Worm (Caenorhabditis elegans) whole organism, L2 larva: ENCODE measurements around the gene cnc-2.

Experiments used
- C34F6.9 ChIP-seq: fragments of 150-350 bp; optimal IDR thresholded peaks from 2 replicates; lab custom pipeline; 2014; ENCODE audit warnings: missing biosample characterization, missing genetic modification characterization
- F13H6.1 ChIP-seq: sonication (generic microtip); optimal IDR thresholded peaks from 2 replicates; lab custom pipeline; 2016; ENCODE audit warnings: missing genetic modification characterization, missing compliant biosample characterization
- R02D3.7 ChIP-seq: fragments of 150-350 bp; optimal IDR thresholded peaks from 2 replicates; lab custom pipeline; 2014; ENCODE audit warnings: missing biosample characterization, missing genetic modification characterization
- Y55F3AM.14 ChIP-seq: fragments of 200-800 bp; sonication (Bioruptor generic); optimal IDR thresholded peaks from 2 replicates; lab custom pipeline; 2018; ENCODE audit warnings: mild to moderate bottlenecking, missing genetic modification characterization, missing compliant biosample characterization
- ZK546.5 ChIP-seq: sonication (generic microtip); optimal IDR thresholded peaks from 2 replicates; lab custom pipeline; 2017; ENCODE audit warnings: missing biosample characterization, missing genetic modification characterization
- alr-1 ChIP-seq: fragments of 150-350 bp; optimal IDR thresholded peaks from 2 replicates; lab custom pipeline; 2014; ENCODE audit warnings: missing biosample characterization, missing genetic modification characterization
- aly-2 ChIP-seq: fragments of 150-350 bp; optimal IDR thresholded peaks from 2 replicates; lab custom pipeline; 2014; ENCODE audit warnings: missing biosample characterization, missing genetic modification characterization
- ama-1 ChIP-seq: fragments of 150-350 bp; optimal IDR thresholded peaks from 2 replicates; lab custom pipeline; 2018; ENCODE audit warnings: inconsistent platforms
- blmp-1 ChIP-seq: sonication (generic microtip); optimal IDR thresholded peaks from 2 replicates; lab custom pipeline; 2017; ENCODE audit warnings: missing genetic modification characterization, mild to moderate bottlenecking, missing compliant biosample characterization, antibody characterized with exemption, moderate library complexity; ENCODE audit not compliant: insufficient read depth
- ceh-16 ChIP-seq: fragments of 150-350 bp; optimal IDR thresholded peaks from 2 replicates; lab custom pipeline; 2014; ENCODE audit warnings: missing biosample characterization, missing genetic modification characterization
- ceh-82 ChIP-seq: fragments of 150-350 bp; optimal IDR thresholded peaks from 2 replicates; lab custom pipeline; 2014; ENCODE audit warnings: missing biosample characterization, missing genetic modification characterization
- crh-2 ChIP-seq: sonication (generic microtip); optimal IDR thresholded peaks from 2 replicates; lab custom pipeline; 2017; ENCODE audit warnings: missing biosample characterization, missing genetic modification characterization
- dmd-4 ChIP-seq: sonication (generic microtip); optimal IDR thresholded peaks from 2 replicates; lab custom pipeline; 2017; ENCODE audit warnings: missing biosample characterization, missing genetic modification characterization
- elt-1 ChIP-seq: fragments of 150-350 bp; optimal IDR thresholded peaks from 2 replicates; lab custom pipeline; 2014; ENCODE audit warnings: missing biosample characterization, missing genetic modification characterization
- fos-1 ChIP-seq: fragments of 150-350 bp; optimal IDR thresholded peaks from 2 replicates; lab custom pipeline; 2014; ENCODE audit warnings: missing biosample characterization, missing genetic modification characterization
- lin-13 ChIP-seq: fragments of 150-350 bp; optimal IDR thresholded peaks from 2 replicates; lab custom pipeline; 2014; ENCODE audit warnings: missing biosample characterization, missing genetic modification reagents, missing genetic modification characterization
- lin-39 ChIP-seq: fragments of 150-350 bp; optimal IDR thresholded peaks from 2 replicates; lab custom pipeline; 2014; ENCODE audit warnings: missing biosample characterization, missing genetic modification reagents, missing genetic modification characterization
- lsy-2 ChIP-seq, 2 experiments: fragments of 150-350 bp in 1 of 2; sonication (generic microtip) in 1 of 2; optimal IDR thresholded peaks; 2 replicates each; lab custom pipeline; 2014 to 2017; ENCODE audit warnings: missing biosample characterization in 2 of 2, missing genetic modification characterization in 2 of 2
- mbf-1 ChIP-seq: sonication (generic microtip); optimal IDR thresholded peaks from 2 replicates; lab custom pipeline; 2017; ENCODE audit warnings: missing biosample characterization, missing genetic modification characterization
- mdl-1 ChIP-seq, 2 experiments: fragments of 150-350 bp in 1 of 2; sonication (generic microtip) in 1 of 2; optimal IDR thresholded peaks; 2 replicates each; lab custom pipeline; 2017; ENCODE audit warnings: missing biosample characterization in 2 of 2, missing genetic modification characterization in 2 of 2
- nhr-10 ChIP-seq: sonication (generic microtip); optimal IDR thresholded peaks from 2 replicates; lab custom pipeline; 2017; ENCODE audit warnings: missing biosample characterization, missing genetic modification characterization
- nhr-11 ChIP-seq: fragments of 150-350 bp; optimal IDR thresholded peaks from 2 replicates; lab custom pipeline; 2014; ENCODE audit warnings: missing biosample characterization, missing genetic modification characterization
- nhr-129 ChIP-seq: fragments of 150-350 bp; optimal IDR thresholded peaks from 2 replicates; lab custom pipeline; 2014; ENCODE audit warnings: missing biosample characterization, missing genetic modification characterization
- nhr-21 ChIP-seq: fragments of 150-350 bp; optimal IDR thresholded peaks from 2 replicates; lab custom pipeline; 2014; ENCODE audit warnings: missing biosample characterization, missing genetic modification characterization
- nhr-23 ChIP-seq: fragments of 150-350 bp; optimal IDR thresholded peaks from 2 replicates; lab custom pipeline; 2014; ENCODE audit warnings: missing biosample characterization, missing genetic modification reagents, missing genetic modification characterization
- nhr-25 ChIP-seq: fragments of 150-350 bp; sonication (generic microtip); optimal IDR thresholded peaks from 3 replicates; lab custom pipeline; 2014; ENCODE audit warnings: missing biosample characterization, missing genetic modification characterization
- nhr-77 ChIP-seq: fragments of 150-350 bp; optimal IDR thresholded peaks from 2 replicates; lab custom pipeline; 2014; ENCODE audit warnings: missing biosample characterization, missing genetic modification characterization
- sem-4 ChIP-seq: fragments of 150-350 bp; optimal IDR thresholded peaks from 2 replicates; lab custom pipeline; 2014; ENCODE audit warnings: missing biosample characterization, missing genetic modification reagents, missing genetic modification characterization
- skn-1 ChIP-seq: sonication (generic microtip); optimal IDR thresholded peaks from 2 replicates; lab custom pipeline; 2017; ENCODE audit warnings: missing biosample characterization, missing genetic modification characterization
- sma-3 ChIP-seq: sonication (generic microtip); optimal IDR thresholded peaks from 2 replicates; lab custom pipeline; 2016; ENCODE audit warnings: missing genetic modification reagents, missing genetic modification characterization, missing compliant biosample characterization
- sma-9 ChIP-seq, 2 experiments: fragments of 150-350 bp in 1 of 2; sonication (generic microtip) in 1 of 2; optimal IDR thresholded peaks; 2 replicates each; lab custom pipeline; 2014 to 2016; ENCODE audit warnings: missing genetic modification characterization in 2 of 2, mild to moderate bottlenecking in 1 of 2, missing biosample characterization in 1 of 2, missing compliant biosample characterization in 1 of 2, missing genetic modification reagents in 1 of 2, moderate library complexity in 1 of 2
- snpc-4 ChIP-seq: fragments of 150-350 bp; optimal IDR thresholded peaks from 2 replicates; lab custom pipeline; 2014; ENCODE audit warnings: missing biosample characterization, missing genetic modification characterization
- unc-39 ChIP-seq: fragments of 150-350 bp; optimal IDR thresholded peaks from 2 replicates; lab custom pipeline; 2014; ENCODE audit warnings: missing biosample characterization, missing genetic modification characterization
- unc-55 ChIP-seq: fragments of 150-350 bp; sonication (generic microtip); optimal IDR thresholded peaks from 3 replicates; lab custom pipeline; 2014; ENCODE audit warnings: missing biosample characterization, missing genetic modification reagents, missing genetic modification characterization
- unc-62 ChIP-seq: fragments of 150-350 bp; optimal IDR thresholded peaks from 2 replicates; lab custom pipeline; 2014; ENCODE audit warnings: missing biosample characterization, missing genetic modification reagents, missing genetic modification characterization
- zag-1 ChIP-seq: fragments of 150-350 bp; optimal IDR thresholded peaks from 2 replicates; lab custom pipeline; 2014; ENCODE audit warnings: missing biosample characterization, missing genetic modification characterization
- ztf-4 ChIP-seq: fragments of 150-350 bp; optimal IDR thresholded peaks from 2 replicates; lab custom pipeline; 2014; ENCODE audit warnings: missing biosample characterization, missing genetic modification characterization

cnc-2 gene

DNA sequence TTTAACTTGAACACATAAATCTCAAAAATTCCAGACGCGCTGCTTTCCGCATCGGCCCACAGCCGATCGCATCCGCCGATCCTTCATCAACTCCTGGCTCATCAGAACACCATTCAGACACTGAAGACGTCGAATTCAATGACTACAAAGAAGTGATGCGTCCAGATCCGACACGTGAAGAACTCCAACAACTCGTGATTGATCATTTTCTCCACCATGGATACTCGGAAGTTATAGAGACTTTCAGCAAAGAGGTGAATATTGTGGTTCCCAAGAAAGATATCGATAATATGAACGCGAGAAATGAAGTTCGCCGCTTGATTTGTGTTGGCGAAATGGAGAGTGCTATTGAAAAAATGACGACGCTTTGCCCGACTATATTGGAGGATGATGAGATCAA, 18.9 kb upstream of the cnc-2 start:
- TF ChIP-seq mdl-1 (tag; optimal IDR thresholded peaks at IDR 0.05; lab: Kevin White, UChicago) = no peak
- TF ChIP-seq blmp-1 (tag; lab: Kevin White, UChicago) = no peak
- TF ChIP-seq nhr-129 = no peak
- no peak for TF ChIP-seq ceh-82
- TF ChIP-seq sma-3 = no peak
- TF ChIP-seq sem-4 (tag; lab: Kevin White, UChicago) = no peak
- no peak for TF ChIP-seq unc-39 (tag; lab: Kevin White, UChicago)
- TF ChIP-seq Y55F3AM.14 (GFP tag; lab: Kevin White, UChicago) = no peak
- TF ChIP-seq crh-2 (tag; lab: Kevin White, UChicago) = no peak
- no peak for TF ChIP-seq C34F6.9

DNA sequence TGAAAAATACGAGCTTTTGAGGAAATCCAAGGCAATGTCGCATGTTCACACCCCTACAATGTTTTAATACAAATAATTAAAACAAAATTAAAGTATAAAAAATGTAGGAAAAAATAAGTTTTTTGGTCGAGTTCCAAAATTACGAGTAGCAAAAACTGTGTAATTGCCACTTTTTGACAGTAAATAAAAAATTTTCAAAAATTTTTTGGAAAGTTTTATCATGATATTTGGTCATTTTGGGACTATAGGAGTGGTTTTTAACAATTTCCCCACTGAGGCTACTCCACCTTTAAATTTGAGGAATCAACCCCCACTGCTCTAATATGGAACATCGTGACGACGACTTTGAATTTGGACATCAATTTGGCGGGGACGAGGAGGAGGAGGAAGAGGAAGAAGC, 17.5 kb upstream of the cnc-2 start, which contains the start of gene gid-8:
Gene gid-8 (plus strand): TSS at position 301 of the 400 bp plus-strand sequence.
- TF ChIP-seq nhr-21 (tag; lab: Kevin White, UChicago) (no peak), Y55F3AM.14 (GFP tag; lab: Kevin White, UChicago) (no peak), lin-13 (no peak), C34F6.9 (no peak)

DNA sequence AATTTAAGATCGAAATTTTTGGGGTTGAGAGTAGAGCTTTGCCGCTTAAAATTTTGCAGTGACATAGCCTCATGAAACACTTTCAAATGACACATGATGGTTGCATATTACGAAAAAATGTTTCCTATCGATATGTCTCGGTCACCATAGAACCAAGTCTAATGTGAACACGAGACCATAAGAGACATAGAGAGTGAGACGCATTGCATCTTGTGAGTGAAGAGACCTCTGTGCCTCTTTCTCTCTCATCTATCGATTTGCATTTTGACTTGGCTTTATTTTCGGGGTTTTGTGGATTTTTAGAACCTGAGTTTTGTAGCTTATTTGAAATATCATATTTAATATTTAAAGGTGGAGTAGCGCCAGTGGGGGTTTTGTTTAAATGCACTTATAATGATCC, 17.0 kb upstream of the cnc-2 start:
- no peak for TF ChIP-seq ceh-16
- TF ChIP-seq F13H6.1 (tag; lab: Kevin White, UChicago) = no peak
- no peak for TF ChIP-seq ztf-4 (tag; lab: Kevin White, UChicago)
- no peak for TF ChIP-seq snpc-4 (tag; lab: Kevin White, UChicago)
- TF ChIP-seq zag-1 (tag; lab: Kevin White, UChicago) = no peak
- TF ChIP-seq R02D3.7 = no peak
- no peak for TF ChIP-seq ceh-82
- no peak for TF ChIP-seq lin-39 (tag; lab: Kevin White, UChicago)
- TF ChIP-seq elt-1 (tag; lab: Kevin White, UChicago) = no peak
- peak; percentile 11 for TF ChIP-seq fos-1 (tag; lab: Kevin White, UChicago)
- no peak for TF ChIP-seq nhr-11 (tag; lab: Kevin White, UChicago)
- TF ChIP-seq dmd-4 (tag; lab: Kevin White, UChicago) = no peak
- no peak for TF ChIP-seq unc-62
- peak; percentile 0 for TF ChIP-seq skn-1
- no peak for TF ChIP-seq lin-13
- peak; percentile 42 for TF ChIP-seq unc-55 (GFP tag; lab: Kevin White, UChicago)
- TF ChIP-seq Y55F3AM.14 (GFP tag; lab: Kevin White, UChicago) = no peak
- peak in 1 of 2 experiments; percentile 24 for TF ChIP-seq lsy-2 (tag; optimal IDR thresholded peaks at IDR 0.05; lab: Kevin White, UChicago)
- TF ChIP-seq C34F6.9 = peak; percentile 57
- TF ChIP-seq nhr-77 = no peak
- peak; percentile 75 for TF ChIP-seq nhr-129
- TF ChIP-seq sma-9 (GFP tag; optimal IDR thresholded peaks at IDR 0.05; lab: Kevin White, UChicago) = peak; percentile 31
- no peak for TF ChIP-seq sma-9 (tag; optimal IDR thresholded peaks at IDR 0.05; lab: Kevin White, UChicago)
- TF ChIP-seq ZK546.5 (tag; lab: Kevin White, UChicago) = no peak
- TF ChIP-seq nhr-25 (tag; lab: Kevin White, UChicago) = no peak
- TF ChIP-seq, all 48 proteins: peak for 7

DNA sequence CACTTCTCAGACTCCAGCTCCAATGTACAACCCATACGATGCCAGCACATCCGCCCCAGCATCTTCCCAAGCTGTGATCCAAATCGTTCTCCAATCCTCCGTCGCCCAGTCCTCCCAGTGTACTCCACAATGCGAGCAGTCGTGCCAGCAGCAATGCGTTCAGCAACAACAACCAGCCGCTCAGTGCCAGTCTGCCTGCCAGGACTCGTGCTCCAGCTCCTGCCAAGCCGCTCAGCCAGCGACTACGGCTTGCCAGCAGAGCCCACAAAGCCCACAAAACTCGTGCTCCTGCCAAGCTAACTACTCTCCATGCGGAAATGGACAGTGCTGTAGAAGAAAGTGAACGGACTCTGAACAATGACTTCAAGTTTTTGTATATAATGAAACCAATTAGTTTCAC, 15.9 kb upstream of the cnc-2 start:
- TF ChIP-seq unc-62 = no peak
- no peak for TF ChIP-seq alr-1 (tag; lab: Kevin White, UChicago)
- TF ChIP-seq nhr-10 = no peak
- TF ChIP-seq sma-9 (GFP tag; optimal IDR thresholded peaks at IDR 0.05; lab: Kevin White, UChicago) = no peak
- no peak for TF ChIP-seq sma-9 (tag; optimal IDR thresholded peaks at IDR 0.05; lab: Kevin White, UChicago)
- TF ChIP-seq ama-1 (lab: Kevin White, UChicago) = no peak
- no peak for TF ChIP-seq nhr-23
- no peak for TF ChIP-seq mbf-1
- no peak for TF ChIP-seq F13H6.1 (tag; lab: Kevin White, UChicago)
- TF ChIP-seq aly-2 = no peak
- TF ChIP-seq, all 48 proteins: peak for 0

DNA sequence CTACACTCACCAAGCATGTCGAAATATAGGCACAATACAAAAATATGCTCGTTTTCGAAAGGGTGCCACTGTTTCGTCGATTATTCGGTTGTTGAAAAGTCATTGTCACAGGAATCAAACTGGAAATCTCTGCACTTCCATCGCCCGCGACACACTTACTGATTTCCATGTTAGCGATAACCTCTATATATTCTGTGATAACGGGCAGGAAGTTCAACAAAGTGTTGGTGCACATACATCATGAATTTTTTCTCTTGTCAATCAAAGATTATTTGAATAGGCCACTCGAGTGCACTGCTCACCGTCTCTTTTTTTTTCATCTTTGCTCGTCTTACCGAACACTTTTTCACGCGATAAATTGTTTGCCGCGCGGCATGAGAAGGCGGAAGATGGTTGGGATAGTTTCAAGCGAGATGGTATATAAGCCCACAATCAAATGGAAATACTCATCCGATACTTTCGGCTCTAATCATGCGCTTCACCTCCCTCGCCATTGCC, 14.6 kb upstream of the cnc-2 start, which contains the start of the genes fpn-1.2 and pqn-54:
Gene fpn-1.2 (minus strand): TSS at position 157 of the 498 bp plus-strand sequence.
Gene pqn-54 (plus strand): TSS at position 448 of the 498 bp plus-strand sequence.
- TF ChIP-seq fos-1 (tag; lab: Kevin White, UChicago) (peak; percentile 37), mbf-1 (no peak), sma-9 (GFP tag; optimal IDR thresholded peaks at IDR 0.05; lab: Kevin White, UChicago) (peak; percentile 11), sma-9 (tag; optimal IDR thresholded peaks at IDR 0.05; lab: Kevin White, UChicago) (no peak)
